Fruit fly (Drosophila melanogaster) whole organism, pupa: ENCODE data around the gene CG15628.

Experiments
- CG10348 ChIP-seq: fragments of 200-800 bp; sonication (Bioruptor generic); IDR thresholded peaks from 2 replicates; pipeline ENCODE4 v1.3.6; 2022; ENCODE audit warnings: missing biosample characterization, missing genetic modification characterization
- CG12605 ChIP-seq: fragments of 200-800 bp; sonication (Bioruptor generic); IDR thresholded peaks from 2 replicates; pipeline ENCODE4 v1.3.6; 2022; ENCODE audit warnings: missing biosample characterization, missing genetic modification characterization
- CG13204 ChIP-seq: fragments of 200-800 bp; sonication (Bioruptor generic); optimal IDR thresholded peaks from 2 replicates; lab custom pipeline; 2018; ENCODE audit warnings: missing biosample characterization, mild to moderate bottlenecking, missing genetic modification characterization, moderate library complexity
- CG14655 ChIP-seq: fragments of 200-800 bp; sonication (Bioruptor generic); optimal IDR thresholded peaks from 3 replicates; lab custom pipeline; 2017; ENCODE audit warnings: mild to moderate bottlenecking, missing biosample characterization, missing genetic modification reagents, missing genetic modification characterization
- CG15710 ChIP-seq: fragments of 200-800 bp; sonication (Bioruptor generic); optimal IDR thresholded peaks from 2 replicates; lab custom pipeline; 2018; ENCODE audit warnings: missing biosample characterization, mild to moderate bottlenecking, missing genetic modification characterization, moderate library complexity
- CG17806 ChIP-seq: fragments of 200-800 bp; sonication (Bioruptor generic); optimal IDR thresholded peaks from 2 replicates; lab custom pipeline; 2018; ENCODE audit warnings: missing biosample characterization, mild to moderate bottlenecking, missing genetic modification characterization, moderate library complexity
- CG32121 ChIP-seq: fragments of 200-800 bp; sonication (Bioruptor generic); IDR thresholded peaks from 2 replicates; pipeline ENCODE4 v1.3.6; 2022; ENCODE audit warnings: missing biosample characterization, missing genetic modification characterization
- CG34367 ChIP-seq: fragments of 200-800 bp; sonication (Bioruptor generic); optimal IDR thresholded peaks from 2 replicates; lab custom pipeline; 2018; ENCODE audit warnings: missing biosample characterization, mild to moderate bottlenecking, missing genetic modification characterization
- CG4496 ChIP-seq: fragments of 200-800 bp; sonication (Bioruptor generic); IDR thresholded peaks from 3 replicates; pipeline ENCODE4 v1.3.6; 2022; ENCODE audit warnings: missing biosample characterization, missing genetic modification characterization
- CG8159 ChIP-seq: fragments of 200-800 bp; sonication (Bioruptor generic); optimal IDR thresholded peaks from 3 replicates; lab custom pipeline; 2018; ENCODE audit warnings: missing biosample characterization, mild to moderate bottlenecking, missing genetic modification characterization, moderate library complexity
- CG8301 ChIP-seq: fragments of 200-800 bp; sonication (Bioruptor generic); optimal IDR thresholded peaks from 2 replicates; lab custom pipeline; 2018; ENCODE audit warnings: missing biosample characterization, mild to moderate bottlenecking, missing genetic modification characterization
- CG9948 ChIP-seq: fragments of 200-800 bp; sonication (Bioruptor generic); optimal IDR thresholded peaks from 2 replicates; lab custom pipeline; 2018; ENCODE audit warnings: missing biosample characterization, mild to moderate bottlenecking, missing genetic modification characterization, moderate library complexity
- D1 ChIP-seq: fragments of 200-800 bp; sonication (Bioruptor generic); optimal IDR thresholded peaks from 2 replicates; lab custom pipeline; 2018; ENCODE audit warnings: missing biosample characterization, mild to moderate bottlenecking, missing genetic modification characterization, moderate library complexity
- EcR ChIP-seq: fragments of 200-800 bp; sonication (Bioruptor generic); optimal IDR thresholded peaks from 3 replicates; lab custom pipeline; 2019; ENCODE audit warnings: missing biosample characterization, missing genetic modification characterization, mild to moderate bottlenecking, moderate library complexity, missing genetic modification reagents
- Ets98B ChIP-seq: fragments of 200-800 bp; sonication (Bioruptor generic); IDR thresholded peaks from 2 replicates; pipeline ENCODE4 v1.3.6; 2022; ENCODE audit warnings: missing biosample characterization, missing genetic modification characterization
- Pif1A ChIP-seq: fragments of 200-800 bp; sonication (Bioruptor generic); optimal IDR thresholded peaks from 3 replicates; lab custom pipeline; 2016; ENCODE audit warnings: missing biosample characterization, missing genetic modification characterization
- Pif1B ChIP-seq: fragments of 200-800 bp; sonication (Bioruptor generic); optimal IDR thresholded peaks from 3 replicates; lab custom pipeline; 2016; ENCODE audit warnings: missing biosample characterization, missing genetic modification characterization
- Snoo ChIP-seq: fragments of 200-800 bp; sonication (Bioruptor generic); optimal IDR thresholded peaks from 3 replicates; lab custom pipeline; 2017; ENCODE audit warnings: missing biosample characterization, mild to moderate bottlenecking, missing genetic modification characterization, inconsistent platforms
- fd96Ca ChIP-seq: fragments of 200-800 bp; sonication (Bioruptor generic); IDR thresholded peaks from 3 replicates; pipeline ENCODE4 v1.3.6; 2022; ENCODE audit warnings: missing biosample characterization, missing genetic modification characterization
- gl ChIP-seq: fragments of 200-800 bp; sonication (Bioruptor generic); optimal IDR thresholded peaks from 2 replicates; lab custom pipeline; 2018; ENCODE audit warnings: missing biosample characterization, mild to moderate bottlenecking, missing genetic modification characterization
- rn ChIP-seq: fragments of 200-800 bp; sonication (Bioruptor generic); IDR thresholded peaks from 2 replicates; pipeline ENCODE4 v1.3.6; 2022; ENCODE audit warnings: missing biosample characterization, missing genetic modification characterization

CG15628 gene

dm6 chr2L:4821319-4821717 is 256 bp upstream of the CG15628 start:
- TF ChIP-seq CG8301 (peak; percentile 64), fd96Ca (GFP tag; lab: Robert Waterston, UW) (0 out of 3 replicates have a peak, but pooled peaks have one; percentile 6), CG8159 (tag; lab: Kevin White, UChicago) (peak; percentile 94), CG14655 (peak; percentile 84), CG34367 (peak; percentile 66), EcR (GFP tag; lab: Kevin White, UChicago) (no peak), CG10348 (GFP tag; lab: Robert Waterston, UW) (no peak), Ets98B (GFP tag; lab: Robert Waterston, UW) (peak; percentile 58), CG17806 (tag; lab: Kevin White, UChicago) (peak; percentile 86), CG32121 (peak; percentile 45; the same call in 1 of the 2 replicates), D1 (tag; lab: Kevin White, UChicago) (peak; percentile 77), CG15710 (tag; lab: Kevin White, UChicago) (peak; percentile 83), Pif1B (peak; percentile 70), gl (tag; lab: Kevin White, UChicago) (peak; percentile 38), Pif1A (GFP tag; lab: Kevin White, UChicago) (peak; percentile 77), CG9948 (tag; lab: Kevin White, UChicago) (peak; percentile 87), rn (GFP tag; lab: Robert Waterston, UW) (no peak), Snoo (tag; lab: Kevin White, UChicago) (peak; percentile 69), CG12605 (0 out of 2 replicates have a peak, but pooled peaks have one; percentile 29), CG13204 (GFP tag; lab: Kevin White, UChicago) (peak; percentile 34), CG4496 (peak; percentile 76)
- TF ChIP-seq, all 21 proteins: peak for 18

dm6 chr2L:4822258-4822657 is 684 bp downstream of the CG15628 start:
- TF ChIP-seq CG13204 (GFP tag; lab: Kevin White, UChicago) (peak; percentile 76), CG34367 (no peak), CG17806 (tag; lab: Kevin White, UChicago) (no peak), CG4496 (0 out of 3 replicates have a peak, but pooled peaks have one; percentile 14), CG12605 (no peak)

dm6 chr2L:4823797-4824196 is 2.2 kb downstream of the CG15628 start:
- TF ChIP-seq D1 (tag; lab: Kevin White, UChicago) (no peak), CG4496 (no peak), gl (tag; lab: Kevin White, UChicago) (no peak), rn (GFP tag; lab: Robert Waterston, UW) (no peak), CG10348 (GFP tag; lab: Robert Waterston, UW) (no peak), CG17806 (tag; lab: Kevin White, UChicago) (no peak), CG8159 (tag; lab: Kevin White, UChicago) (no peak), CG8301 (no peak), EcR (GFP tag; lab: Kevin White, UChicago) (no peak), CG14655 (no peak), Pif1B (no peak), fd96Ca (GFP tag; lab: Robert Waterston, UW) (no peak), Ets98B (GFP tag; lab: Robert Waterston, UW) (no peak), Pif1A (GFP tag; lab: Kevin White, UChicago) (no peak), Snoo (tag; lab: Kevin White, UChicago) (no peak)

- TF ChIP-seq EcR (GFP tag; lab: Kevin White, UChicago), result peak; percentile 21
- no peak for TF ChIP-seq CG13204 (GFP tag; lab: Kevin White, UChicago)
- TF ChIP-seq, all 21 proteins: peak for 1
Observed at dm6 chr2L:4825695-4826094, 4.1 kb downstream of the CG15628 start.

- no peak for TF ChIP-seq CG10348 (GFP tag; lab: Robert Waterston, UW)
- no peak for TF ChIP-seq CG32121
- TF ChIP-seq CG12605, result no peak
- TF ChIP-seq CG4496, result no peak
- no peak for TF ChIP-seq Ets98B (GFP tag; lab: Robert Waterston, UW)
- TF ChIP-seq CG15710 (tag; lab: Kevin White, UChicago), result no peak
- no peak for TF ChIP-seq Pif1A (GFP tag; lab: Kevin White, UChicago)
- TF ChIP-seq CG8159 (tag; lab: Kevin White, UChicago), result no peak
- no peak for TF ChIP-seq Pif1B
Observed at dm6 chr2L:4829040-4829439, 7.5 kb downstream of the CG15628 start.

- TF ChIP-seq CG13204 (GFP tag; lab: Kevin White, UChicago) (no peak), CG4496 (peak; percentile 25; the same call in 2 of the 3 replicates), EcR (GFP tag; lab: Kevin White, UChicago) (peak; percentile 30)
Observed at dm6 chr2L:4830490-4830889, 8.9 kb downstream of the CG15628 start, which contains the start of gene Fnta. Gene Fnta (minus strand): TSS chr2L:4830693.

dm6 chr2L:4835091-4835689 is 13.6 kb downstream of the CG15628 start, which contains the start of gene Ir25a:
Gene Ir25a (minus strand): TSS chr2L:4835300.
- TF ChIP-seq EcR (GFP tag; lab: Kevin White, UChicago), result no peak
- TF ChIP-seq CG17806 (tag; lab: Kevin White, UChicago), result no peak
- TF ChIP-seq CG13204 (GFP tag; lab: Kevin White, UChicago), result no peak
- no peak for TF ChIP-seq Snoo (tag; lab: Kevin White, UChicago)
- no peak for TF ChIP-seq CG12605
- no peak for TF ChIP-seq fd96Ca (GFP tag; lab: Robert Waterston, UW)
- no peak for TF ChIP-seq CG32121
- no peak for TF ChIP-seq CG8159 (tag; lab: Kevin White, UChicago)
- no peak for TF ChIP-seq CG10348 (GFP tag; lab: Robert Waterston, UW)
- TF ChIP-seq CG34367, result no peak
- TF ChIP-seq rn (GFP tag; lab: Robert Waterston, UW), result no peak
- no peak for TF ChIP-seq CG14655
- TF ChIP-seq Pif1A (GFP tag; lab: Kevin White, UChicago), result no peak
- no peak for TF ChIP-seq CG8301
- TF ChIP-seq D1 (tag; lab: Kevin White, UChicago), result no peak
- no peak for TF ChIP-seq CG4496
- TF ChIP-seq Ets98B (GFP tag; lab: Robert Waterston, UW), result no peak
- no peak for TF ChIP-seq gl (tag; lab: Kevin White, UChicago)
